Fruit fly (Drosophila melanogaster): ENCODE data around the gene CG43083.

The CG43083 gene

dm6 chr3L:15637618-15638017, 10.8 kb upstream of the CG43083 start:
- TF ChIP-seq CG30403 (GFP tag; optimal IDR thresholded peaks at IDR 0.05): no peak
- TF ChIP-seq Xrp1 (GFP tag; IDR thresholded peaks at IDR 0.05): peak; percentile 39
- TF ChIP-seq CG4730 (GFP tag; IDR thresholded peaks at IDR 0.05): no peak
- peak; percentile 17 for TF ChIP-seq sd (tag; optimal IDR thresholded peaks at IDR 0.05)
- no peak for TF ChIP-seq Doc2 (GFP tag; IDR thresholded peaks at IDR 0.05)
- no peak for TF ChIP-seq CG7745 (tag; optimal IDR thresholded peaks at IDR 0.05)
- no peak for TF ChIP-seq CG4617 (GFP tag; optimal IDR thresholded peaks at IDR 0.05; ENCODE audit: borderline replicate concordance)
- TF ChIP-seq CG13123 (GFP tag; optimal IDR thresholded peaks at IDR 0.05): no peak
- TF ChIP-seq Sin3A (optimal IDR thresholded peaks at IDR 0.05): no peak
- peak; percentile 28 for TF ChIP-seq wek (GFP tag; optimal IDR thresholded peaks at IDR 0.05)
- TF ChIP-seq CG3065 (GFP tag; optimal IDR thresholded peaks at IDR 0.05): no peak
- TF ChIP-seq seq (GFP tag; IDR thresholded peaks at IDR 0.05): no peak
- peak; percentile 52 for TF ChIP-seq Ets65A (GFP tag)
- no peak for TF ChIP-seq CG15514 (GFP tag; optimal IDR thresholded peaks at IDR 0.05)

- TF ChIP-seq CG8281 (tag; optimal IDR thresholded peaks at IDR 0.05) (no peak), CG8359 (GFP tag; optimal IDR thresholded peaks at IDR 0.05; ENCODE audit: borderline replicate concordance) (no peak), D19B (GFP tag; optimal IDR thresholded peaks at IDR 0.05) (no peak), CG7745 (tag; optimal IDR thresholded peaks at IDR 0.05) (no peak), Sox102F (GFP tag; optimal IDR thresholded peaks at IDR 0.05) (no peak), Abd-B (GFP tag; optimal IDR thresholded peaks at IDR 0.05) (no peak), Hmx (GFP tag; optimal IDR thresholded peaks at IDR 0.05) (no peak), CG15479 (GFP tag; optimal IDR thresholded peaks at IDR 0.05) (peak; percentile 68), nau (GFP tag; optimal IDR thresholded peaks at IDR 0.05) (no peak), CG17829 (tag; optimal IDR thresholded peaks at IDR 0.05) (no peak), CG9817 (tag; optimal IDR thresholded peaks at IDR 0.05) (no peak), CG6254 (GFP tag; optimal IDR thresholded peaks at IDR 0.05) (no peak), CG12744 (GFP tag; optimal IDR thresholded peaks at IDR 0.05) (no peak), wor (GFP tag; IDR thresholded peaks at IDR 0.05) (no peak), CG18011 (GFP tag; optimal IDR thresholded peaks at IDR 0.05) (no peak), CG5953 (GFP tag; IDR thresholded peaks at IDR 0.05) (no peak), CG32767 (GFP tag; IDR thresholded peaks at IDR 0.05) (no peak), GATAe (GFP tag; conservative IDR thresholded peaks at IDR 0.05) (no peak), CG12219 (GFP tag; optimal IDR thresholded peaks at IDR 0.05) (no peak), luna (GFP tag; optimal IDR thresholded peaks at IDR 0.05) (no peak), CG13287 (GFP tag; IDR thresholded peaks at IDR 0.05; ENCODE audit: partially characterized antibody) (no peak), Six4 (GFP tag; optimal IDR thresholded peaks at IDR 0.05) (no peak), run (tag; optimal IDR thresholded peaks at IDR 0.05) (no peak), tll (GFP tag; optimal IDR thresholded peaks at IDR 0.05) (peak in 1 of 2 experiments; percentile 81), Pdp1 (GFP tag; optimal IDR thresholded peaks at IDR 0.05) (peak in 1 of 2 experiments; percentile 64), lov (optimal IDR thresholded peaks at IDR 0.05) (no peak), lov (GFP tag; IDR thresholded peaks at IDR 0.05) (no peak), gcm2 (GFP tag; optimal IDR thresholded peaks at IDR 0.05) (no peak), CG14860 (GFP tag; IDR thresholded peaks at IDR 0.05; ENCODE audit: partially characterized antibody) (no peak), Hmr (GFP tag; optimal IDR thresholded peaks at IDR 0.05) (no peak), TFAM (GFP tag; optimal IDR thresholded peaks at IDR 0.05) (no peak), Kr (GFP tag; optimal IDR thresholded peaks at IDR 0.05) (peak; percentile 24), Nf-YB (GFP tag; optimal IDR thresholded peaks at IDR 0.05) (no peak), CG6791 (GFP tag; IDR thresholded peaks at IDR 0.05; ENCODE audit: partially characterized antibody) (0 out of 3 replicates have a peak, but pooled peaks have one; percentile 4), MTF-1 (GFP tag; optimal IDR thresholded peaks at IDR 0.05; ENCODE audit: borderline replicate concordance) (no peak), peb (GFP tag; IDR thresholded peaks at IDR 0.05) (no peak), CG11696 (GFP tag; IDR thresholded peaks at IDR 0.05) (0 out of 2 replicates have a peak, but pooled peaks have one; percentile 8)
Observed at dm6 chr3L:15638524-15638923, 9.8 kb upstream of the CG43083 start.
